Worm (Caenorhabditis elegans): ENCODE data around the gene T21B4.15.
A peak's percentile ranks its signal among the peaks of the same experiment; 100 is the strongest.
"Not testable (repeated sequence)": the region's sequence is repeated elsewhere in the genome, so short reads cannot be mapped to it uniquely, and the experiment has no call there.

T21B4.15 gene

ce11 chrII:12489903-12490302 is at the start of gene T21B4.15:
TSS of gene T21B4.15 (plus strand) at chrII:12490203.
- TF ChIP-seq ztf-23 (GFP tag; IDR thresholded peaks at IDR 0.05) (no peak), ref-1 (GFP tag; conservative IDR thresholded peaks at IDR 0.05) (no peak), T22C8.4 (GFP tag; IDR thresholded peaks at IDR 0.05) (no peak), med-1 (GFP tag; optimal IDR thresholded peaks at IDR 0.05; ENCODE audit: insufficient read depth) (no peak), cog-1 (tag; optimal IDR thresholded peaks at IDR 0.05) (no peak), ztf-29 (GFP tag; IDR thresholded peaks at IDR 0.05) (no peak), klf-2 (GFP tag; conservative IDR thresholded peaks at IDR 0.05) (no peak), tab-1 (GFP tag; IDR thresholded peaks at IDR 0.05) (no peak), flt-1 (GFP tag; IDR thresholded peaks at IDR 0.05) (no peak)

ce11 chrII:12441164-12441563 is 48.8 kb upstream of the T21B4.15 start, which contains the start of gene Y57A10C.10:
TSS of gene Y57A10C.10 (minus strand) at chrII:12441264.
- not testable (repeated sequence) for TF ChIP-seq T22C8.4 (GFP tag; IDR thresholded peaks at IDR 0.05); tab-1 (GFP tag; IDR thresholded peaks at IDR 0.05); cog-1 (tag; optimal IDR thresholded peaks at IDR 0.05)

ce11 chrII:12444679-12445376 is 45.2 kb upstream of the T21B4.15 start, which contains the start of the genes W05H5.1 and pitr-6:
TSS of gene W05H5.1 (minus strand) at chrII:12444779.
TSS of gene pitr-6 (plus strand) at chrII:12445326.
- TF ChIP-seq med-1 (GFP tag; optimal IDR thresholded peaks at IDR 0.05; ENCODE audit: insufficient read depth) (no peak), flt-1 (GFP tag; IDR thresholded peaks at IDR 0.05) (no peak), ztf-23 (GFP tag; IDR thresholded peaks at IDR 0.05) (no peak), T22C8.4 (GFP tag; IDR thresholded peaks at IDR 0.05) (no peak), cog-1 (tag; optimal IDR thresholded peaks at IDR 0.05) (no peak)

ce11 chrII:12448241-12448640 is 41.8 kb upstream of the T21B4.15 start, which contains the start of gene srh-27:
TSS of gene srh-27 (plus strand) at chrII:12448541.
- TF ChIP-seq T22C8.4 (GFP tag; IDR thresholded peaks at IDR 0.05) (no peak), med-1 (GFP tag; optimal IDR thresholded peaks at IDR 0.05; ENCODE audit: insufficient read depth) (no peak), cog-1 (tag; optimal IDR thresholded peaks at IDR 0.05) (no peak), tab-1 (GFP tag; IDR thresholded peaks at IDR 0.05) (no peak), ztf-23 (GFP tag; IDR thresholded peaks at IDR 0.05) (no peak), ztf-29 (GFP tag; IDR thresholded peaks at IDR 0.05) (no peak), ref-1 (GFP tag; conservative IDR thresholded peaks at IDR 0.05) (no peak), flt-1 (GFP tag; IDR thresholded peaks at IDR 0.05) (no peak), klf-2 (GFP tag; conservative IDR thresholded peaks at IDR 0.05) (no peak)

- TF ChIP-seq med-1 (GFP tag; optimal IDR thresholded peaks at IDR 0.05; ENCODE audit: insufficient read depth) = no peak
- no peak for TF ChIP-seq klf-2 (GFP tag; conservative IDR thresholded peaks at IDR 0.05)
- TF ChIP-seq ztf-23 (GFP tag; IDR thresholded peaks at IDR 0.05) = no peak
- TF ChIP-seq cog-1 (tag; optimal IDR thresholded peaks at IDR 0.05) = no peak
Observed at ce11 chrII:12449849-12450248, 40.2 kb upstream of the T21B4.15 start, which contains the start of gene sre-34. TSS of gene sre-34 (plus strand) at chrII:12450149.

- no peak for TF ChIP-seq cog-1 (tag; optimal IDR thresholded peaks at IDR 0.05)
Observed at ce11 chrII:12452754-12453352, 37.1 kb upstream of the T21B4.15 start, which contains the start of the genes sre-35 and sre-33. TSS of gene sre-35 (minus strand) at chrII:12452854. TSS of gene sre-33 (plus strand) at chrII:12453302.

DNA sequence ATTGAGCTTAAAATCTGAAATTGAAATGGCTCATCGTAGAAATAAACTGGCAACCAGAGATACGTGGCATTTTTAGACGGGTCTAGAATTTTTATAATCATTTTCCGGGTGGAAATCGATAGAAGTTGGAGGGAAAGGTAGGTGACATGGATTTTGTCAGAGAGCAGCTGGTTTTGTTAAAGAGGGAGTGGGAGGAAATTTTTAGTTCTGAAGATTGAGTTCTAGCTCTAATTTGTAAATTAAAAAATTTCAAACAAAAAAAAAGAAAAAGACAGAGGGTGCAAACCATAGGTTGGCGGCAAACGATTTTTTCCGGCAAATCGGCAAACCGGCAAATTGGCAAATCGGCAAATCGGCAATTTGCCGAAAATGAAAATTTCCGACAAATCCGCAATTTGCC is 33.4 kb upstream of the T21B4.15 start, which contains the start of gene sre-32:
TSS of gene sre-32 (minus strand) at position 101 of the 400 bp plus-strand sequence.
- TF ChIP-seq tab-1 (GFP tag; IDR thresholded peaks at IDR 0.05) (0 out of 2 replicates have a peak, but pooled peaks have one; percentile 42), T22C8.4 (GFP tag; IDR thresholded peaks at IDR 0.05) (no peak)

DNA sequence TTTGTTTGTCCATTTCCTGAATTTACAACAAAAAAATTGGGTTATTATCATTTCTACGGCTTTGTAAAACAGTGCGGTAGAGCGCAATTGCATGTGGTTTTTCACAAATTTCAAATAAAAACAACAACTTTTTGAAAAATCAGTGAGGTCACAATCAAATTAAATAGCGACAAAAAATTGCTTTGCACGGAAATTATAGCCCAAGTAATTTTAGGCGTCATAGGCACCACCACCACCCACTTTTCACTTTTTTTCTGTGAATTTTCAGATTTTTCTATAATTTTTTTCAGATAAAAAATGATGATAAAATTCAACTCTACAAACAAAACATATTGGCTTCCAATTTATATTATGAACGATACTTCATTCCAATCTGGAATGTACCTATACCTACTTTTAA is 32.7 kb upstream of the T21B4.15 start, which contains the start of gene sre-38:
TSS of gene sre-38 (plus strand) at position 301 of the 400 bp plus-strand sequence.
- TF ChIP-seq tab-1 (GFP tag; IDR thresholded peaks at IDR 0.05) (no peak), cog-1 (tag; optimal IDR thresholded peaks at IDR 0.05) (no peak), ztf-29 (GFP tag; IDR thresholded peaks at IDR 0.05) (no peak)

ce11 chrII:12459422-12459821 is 30.6 kb upstream of the T21B4.15 start, which contains the start of gene tag-281:
TSS of gene tag-281 (plus strand) at chrII:12459761.
- TF ChIP-seq med-1 (GFP tag; optimal IDR thresholded peaks at IDR 0.05; ENCODE audit: insufficient read depth) = no peak
- no peak for TF ChIP-seq ref-1 (GFP tag; conservative IDR thresholded peaks at IDR 0.05)
- TF ChIP-seq cog-1 (tag; optimal IDR thresholded peaks at IDR 0.05) = peak; percentile 48
- TF ChIP-seq ztf-23 (GFP tag; IDR thresholded peaks at IDR 0.05) = 0 out of 2 replicates have a peak, but pooled peaks have one; percentile 44
- no peak for TF ChIP-seq klf-2 (GFP tag; conservative IDR thresholded peaks at IDR 0.05)
- TF ChIP-seq flt-1 (GFP tag; IDR thresholded peaks at IDR 0.05) = no peak

ce11 chrII:12460602-12461453 is 29.2 kb upstream of the T21B4.15 start, which contains the start of gene tag-280:
TSS of gene tag-280 (plus strand) at chrII:12460652.
- no peak for TF ChIP-seq ztf-29 (GFP tag; IDR thresholded peaks at IDR 0.05)
- no peak for TF ChIP-seq cog-1 (tag; optimal IDR thresholded peaks at IDR 0.05)
- TF ChIP-seq med-1 (GFP tag; optimal IDR thresholded peaks at IDR 0.05; ENCODE audit: insufficient read depth) = no peak
- no peak for TF ChIP-seq ztf-23 (GFP tag; IDR thresholded peaks at IDR 0.05)
- no peak for TF ChIP-seq ref-1 (GFP tag; conservative IDR thresholded peaks at IDR 0.05)
- TF ChIP-seq T22C8.4 (GFP tag; IDR thresholded peaks at IDR 0.05) = no peak
- TF ChIP-seq klf-2 (GFP tag; conservative IDR thresholded peaks at IDR 0.05) = no peak
- no peak for TF ChIP-seq flt-1 (GFP tag; IDR thresholded peaks at IDR 0.05)
- TF ChIP-seq tab-1 (GFP tag; IDR thresholded peaks at IDR 0.05) = no peak
